Worm (Caenorhabditis elegans): ENCODE data around the gene K08H2.5.

Gene K08H2.5

DNA sequence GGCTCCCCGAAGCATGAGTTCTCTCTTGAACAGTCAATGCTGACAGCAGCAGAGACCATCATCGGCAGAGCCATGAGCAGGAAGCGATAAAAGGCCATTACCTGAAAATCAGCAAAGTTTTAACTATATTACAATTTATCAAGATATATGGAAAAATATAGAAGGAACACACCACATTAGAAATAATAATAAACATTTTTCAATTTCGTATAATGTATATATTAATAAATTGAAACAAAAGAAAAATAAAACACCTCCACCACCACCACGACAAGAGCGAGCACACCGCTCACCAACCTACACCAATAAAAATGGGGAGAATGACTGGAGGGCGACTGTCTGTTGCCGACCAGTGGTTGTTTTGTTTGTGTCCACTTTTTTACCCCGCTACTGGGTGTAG is 44.4 kb upstream of the K08H2.5 start, which contains the start of gene R04D3.2:
R04D3.2 (minus strand) TSS at position 101 of the 400 bp plus-strand sequence.
- TF ChIP-seq pqm-1 (tag; optimal IDR thresholded peaks at IDR 0.05) (no peak), tbx-2 (tag; optimal IDR thresholded peaks at IDR 0.05) (no peak), zag-1 (tag; optimal IDR thresholded peaks at IDR 0.05) (no peak), rnt-1 (tag; optimal IDR thresholded peaks at IDR 0.05) (no peak), unc-98 (GFP tag; IDR thresholded peaks at IDR 0.05) (no peak), nhr-20 (tag; optimal IDR thresholded peaks at IDR 0.05) (no peak), lsy-2 (tag; optimal IDR thresholded peaks at IDR 0.05) (no peak), nhr-84 (tag; optimal IDR thresholded peaks at IDR 0.05) (no peak), isw-1 (GFP tag; IDR thresholded peaks at IDR 0.05) (no peak), sup-37 (GFP tag; optimal IDR thresholded peaks at IDR 0.05) (no peak)

DNA sequence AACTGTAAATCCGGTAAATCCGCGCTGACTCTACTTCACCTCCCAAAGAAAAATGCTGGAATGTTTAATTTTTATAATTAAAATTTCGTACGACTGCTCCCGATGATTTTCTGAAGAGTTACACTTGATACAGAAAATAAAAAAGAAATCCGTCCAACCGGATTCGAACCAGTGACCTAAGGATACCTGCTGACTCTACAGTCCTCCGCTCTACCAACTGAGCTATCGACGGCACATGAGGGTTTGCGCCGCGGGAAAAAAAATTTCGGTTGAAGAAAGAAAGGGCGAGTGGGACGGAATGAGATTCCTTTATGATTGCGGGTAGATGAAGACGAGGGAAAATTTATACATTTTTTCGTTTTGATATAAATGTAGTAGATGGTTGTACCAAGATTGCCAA is 42.5 kb upstream of the K08H2.5 start:
- TF ChIP-seq nhr-12 (tag; optimal IDR thresholded peaks at IDR 0.05) (no peak), ets-5 (GFP tag; IDR thresholded peaks at IDR 0.05) (no peak), lsy-2 (tag; optimal IDR thresholded peaks at IDR 0.05) (no peak), mef-2 (tag; optimal IDR thresholded peaks at IDR 0.05) (no peak), mdl-1 (tag; optimal IDR thresholded peaks at IDR 0.05) (no peak), irx-1 (tag; optimal IDR thresholded peaks at IDR 0.05) (no peak), nhr-85 (tag) (no peak), egl-13 (tag; optimal IDR thresholded peaks at IDR 0.05) (no peak), mab-9 (GFP tag; IDR thresholded peaks at IDR 0.05) (no peak), nhr-237 (tag; optimal IDR thresholded peaks at IDR 0.05) (no peak), snu-23 (GFP tag; optimal IDR thresholded peaks at IDR 0.05) (no peak), lin-35 (GFP tag; optimal IDR thresholded peaks at IDR 0.05) (no peak), fos-1 (tag; optimal IDR thresholded peaks at IDR 0.05) (no peak), unc-30 (tag; optimal IDR thresholded peaks at IDR 0.05) (no peak), aly-2 (tag; optimal IDR thresholded peaks at IDR 0.05) (no peak), Y116A8C.19 (tag; optimal IDR thresholded peaks at IDR 0.05; ENCODE audit: borderline replicate concordance) (no peak), lir-3 (tag; optimal IDR thresholded peaks at IDR 0.05; ENCODE audit: poor library complexity) (no peak), nhr-47 (tag; optimal IDR thresholded peaks at IDR 0.05) (no peak)

- TF ChIP-seq sptf-1 (tag; optimal IDR thresholded peaks at IDR 0.05): no peak
- TF ChIP-seq blmp-1 (tag; optimal IDR thresholded peaks at IDR 0.05): no peak
These were observed 42.0 kb upstream of the K08H2.5 start, which contains the start of gene cyp-14A4 for ce11 chrX:13284091-13284490. Gene cyp-14A4 (minus strand): TSS chrX:13284197.

DNA sequence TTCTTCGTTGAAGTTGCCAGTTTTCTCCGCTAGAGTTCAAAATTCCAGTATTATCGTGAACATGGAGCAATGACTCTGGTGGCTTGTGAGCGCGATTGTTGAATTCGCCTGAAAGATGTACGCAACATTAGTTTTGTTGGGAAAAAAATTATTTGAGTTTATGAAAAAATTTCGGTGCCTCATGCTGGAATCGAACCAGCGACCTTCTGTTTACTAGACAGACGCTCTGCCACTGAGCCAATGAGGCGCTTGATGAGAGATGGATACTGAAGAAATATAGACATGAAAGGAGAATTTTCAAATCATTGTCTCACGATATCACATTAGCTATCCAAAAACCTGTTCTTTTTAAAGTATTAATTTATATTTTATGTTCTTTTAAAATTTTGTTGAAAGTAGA is 41.3 kb upstream of the K08H2.5 start:
- peak in 1 of 3 experiments; percentile 2 for TF ChIP-seq ceh-82 (tag; optimal IDR thresholded peaks at IDR 0.05)
- peak; percentile 13 for TF ChIP-seq nhr-20 (tag; optimal IDR thresholded peaks at IDR 0.05)
- TF ChIP-seq snu-23 (GFP tag; optimal IDR thresholded peaks at IDR 0.05): no peak
- peak; percentile 12 for TF ChIP-seq nhr-90 (tag; optimal IDR thresholded peaks at IDR 0.05; ENCODE audit: poor library complexity)
- peak in 1 of 2 experiments; percentile 13 for TF ChIP-seq lin-35 (GFP tag; optimal IDR thresholded peaks at IDR 0.05)

ce11 chrX:13278876-13279275 is 36.7 kb upstream of the K08H2.5 start, which contains the start of gene phf-33:
Gene phf-33 (minus strand): TSS chrX:13278976.
- TF ChIP-seq nhr-76 (tag; optimal IDR thresholded peaks at IDR 0.05): no peak
- TF ChIP-seq hlh-17 (GFP tag; optimal IDR thresholded peaks at IDR 0.05; ENCODE audit: borderline replicate concordance): no peak
- TF ChIP-seq nhr-20 (tag; optimal IDR thresholded peaks at IDR 0.05): no peak
- TF ChIP-seq tlp-1 (tag; optimal IDR thresholded peaks at IDR 0.05): no peak
- TF ChIP-seq snu-23 (GFP tag; optimal IDR thresholded peaks at IDR 0.05): no peak
- no peak for TF ChIP-seq skn-1 (tag; optimal IDR thresholded peaks at IDR 0.05)
- TF ChIP-seq jun-1 (tag; optimal IDR thresholded peaks at IDR 0.05): no peak
- TF ChIP-seq dsc-1 (tag; optimal IDR thresholded peaks at IDR 0.05): no peak
- no peak for TF ChIP-seq grh-1 (GFP tag; IDR thresholded peaks at IDR 0.05)
- no peak for TF ChIP-seq fos-1 (tag; optimal IDR thresholded peaks at IDR 0.05)
